Fruit fly (Drosophila melanogaster) whole organism, embryonic: ENCODE results near the gene Sfxn2.

Source experiments
- CG11085 ChIP-seq: fragments of 200-800 bp; sonication (Bioruptor generic); IDR thresholded peaks from 2 replicates; pipeline ENCODE4 v1.3.6; 2022; ENCODE audit warnings: missing biosample characterization, missing genetic modification characterization
- CG11560 ChIP-seq: fragments of 200-800 bp; sonication (Bioruptor generic); IDR thresholded peaks from 3 replicates; pipeline ENCODE4 v1.3.6; 2022; ENCODE audit warnings: missing biosample characterization, missing genetic modification characterization
- CG11695 ChIP-seq: fragments of 200-800 bp; sonication (Bioruptor generic); IDR thresholded peaks from 3 replicates; pipeline ENCODE4 v1.3.6; 2022; ENCODE audit warnings: missing biosample characterization, missing genetic modification characterization
- CG13123 ChIP-seq: fragments of 200-800 bp; sonication (Bioruptor generic); optimal IDR thresholded peaks from 2 replicates; lab custom pipeline; 2016; ENCODE audit warnings: missing biosample characterization, missing genetic modification characterization
- CG1529 ChIP-seq: fragments of 200-800 bp; sonication (Bioruptor generic); optimal IDR thresholded peaks from 3 replicates; lab custom pipeline; 2018; ENCODE audit warnings: missing biosample characterization, missing genetic modification characterization
- CG2199 ChIP-seq: fragments of 200-800 bp; sonication (Bioruptor generic); IDR thresholded peaks from 3 replicates; pipeline ENCODE4 v1.3.6; 2022; ENCODE audit warnings: missing biosample characterization, missing genetic modification characterization
- CG32772 ChIP-seq: fragments of 200-800 bp; sonication (Bioruptor generic); IDR thresholded peaks from 2 replicates; pipeline ENCODE4 v1.3.6; 2022; ENCODE audit warnings: missing biosample characterization, missing genetic modification characterization
- CG34376 ChIP-seq: fragments of 200-800 bp; sonication (Bioruptor generic); optimal IDR thresholded peaks from 2 replicates; lab custom pipeline; 2018; ENCODE audit warnings: missing biosample characterization, mild to moderate bottlenecking, missing genetic modification characterization
- CG3726 ChIP-seq: fragments of 200-800 bp; sonication (Bioruptor generic); IDR thresholded peaks from 3 replicates; pipeline ENCODE4, ENCODE4 v1.3.6; 2022; ENCODE audit warnings: missing biosample characterization, missing genetic modification characterization
- CG3847 ChIP-seq: fragments of 200-800 bp; sonication (Bioruptor generic); IDR thresholded peaks from 2 replicates; pipeline ENCODE4 v1.3.6; 2022; ENCODE audit warnings: missing biosample characterization, missing genetic modification characterization
- CG4360 ChIP-seq: fragments of 200-800 bp; sonication (Bioruptor generic); IDR thresholded peaks from 2 replicates; pipeline ENCODE4 v1.3.6; 2022; ENCODE audit warnings: missing biosample characterization, missing genetic modification characterization
- CG5180 ChIP-seq: fragments of 200-800 bp; sonication (Bioruptor generic); optimal IDR thresholded peaks from 3 replicates; lab custom pipeline; 2017; ENCODE audit warnings: missing biosample characterization, missing genetic modification characterization, mild to moderate bottlenecking, moderate library complexity, missing genetic modification reagents
- CG6272 ChIP-seq: fragments of 200-800 bp; sonication (Bioruptor generic); IDR thresholded peaks from 2 replicates; pipeline ENCODE4 v1.3.6; 2022; ENCODE audit warnings: missing biosample characterization, missing genetic modification characterization
- CG6765 ChIP-seq: fragments of 200-800 bp; sonication (Bioruptor generic); optimal IDR thresholded peaks from 3 replicates; lab custom pipeline; 2017; ENCODE audit warnings: missing biosample characterization, mild to moderate bottlenecking, missing genetic modification characterization
- CG6791 ChIP-seq: fragments of 200-800 bp; sonication (Bioruptor generic); IDR thresholded peaks from 3 replicates; pipeline ENCODE4 v1.3.6; 2022; ENCODE audit warnings: missing biosample characterization, missing genetic modification characterization; ENCODE audit not compliant: partially characterized antibody
- CG7963 ChIP-seq: fragments of 200-800 bp; sonication (Bioruptor generic); IDR thresholded peaks from 3 replicates; pipeline ENCODE4 v1.3.6; 2022; ENCODE audit warnings: missing biosample characterization, missing genetic modification characterization; ENCODE audit not compliant: partially characterized antibody
- CG9876 ChIP-seq: fragments of 200-800 bp; sonication (Bioruptor generic); optimal IDR thresholded peaks from 2 replicates; lab custom pipeline; 2016; ENCODE audit warnings: missing biosample characterization, missing genetic modification characterization
- CG9932 ChIP-seq: fragments of 200-800 bp; sonication (Bioruptor generic); IDR thresholded peaks from 2 replicates; pipeline ENCODE4 v1.3.6; 2022; ENCODE audit warnings: missing biosample characterization, missing genetic modification characterization
- Chrac-16 ChIP-seq: fragments of 200-800 bp; sonication (Bioruptor generic); optimal IDR thresholded peaks from 3 replicates; lab custom pipeline; 2016; ENCODE audit warnings: missing biosample characterization, missing genetic modification characterization
- Doc2 ChIP-seq: fragments of 200-800 bp; sonication (Bioruptor generic); IDR thresholded peaks from 2 replicates; pipeline ENCODE4 v1.3.6; 2022; ENCODE audit warnings: missing biosample characterization, missing genetic modification characterization
- Dref ChIP-seq: fragments of 200-800 bp; sonication (Bioruptor generic); IDR thresholded peaks from 2 replicates; pipeline ENCODE4 v1.3.6; 2022; ENCODE audit warnings: missing biosample characterization, missing genetic modification characterization
- ERR ChIP-seq: fragments of 200-800 bp; sonication (Bioruptor generic); optimal IDR thresholded peaks from 2 replicates; lab custom pipeline; 2016; ENCODE audit warnings: missing biosample characterization, missing genetic modification characterization
- Eip74EF ChIP-seq, 2 experiments: fragments of 200-800 bp in 1 of 2; fragments of >200 bp in 1 of 2; sonication (Bioruptor generic) in 1 of 2; optimal IDR thresholded peaks; 2 replicates each; lab custom pipeline; 2017 to 2019; ENCODE audit warnings: missing biosample characterization in 2 of 2, missing genetic modification characterization in 2 of 2, mild to moderate bottlenecking in 1 of 2, moderate library complexity in 1 of 2
- Hr78 ChIP-seq, 2 experiments: fragments of 200-800 bp in 1 of 2; fragments of >200 bp in 1 of 2; sonication (Bioruptor generic) in 1 of 2; optimal IDR thresholded peaks; 2 replicates each; lab custom pipeline; 2017 to 2019; ENCODE audit warnings: missing biosample characterization in 2 of 2, missing genetic modification characterization in 2 of 2, mild to moderate bottlenecking in 1 of 2, moderate library complexity in 1 of 2
- Kr ChIP-seq: fragments of 200-800 bp; sonication (Bioruptor generic); optimal IDR thresholded peaks from 2 replicates; lab custom pipeline; 2017; ENCODE audit warnings: missing biosample characterization, mild to moderate bottlenecking, missing genetic modification characterization
- Mad ChIP-seq: fragments of 200-800 bp; sonication (Bioruptor generic); optimal IDR thresholded peaks from 2 replicates; lab custom pipeline; 2016; ENCODE audit warnings: missing biosample characterization, missing genetic modification characterization
- Max ChIP-seq: fragments of 200-800 bp; sonication (Bioruptor generic); optimal IDR thresholded peaks from 2 replicates; lab custom pipeline; 2016; ENCODE audit warnings: missing biosample characterization, mild to moderate bottlenecking, missing genetic modification characterization
- Mrtf ChIP-seq: fragments of 200-800 bp; sonication (Bioruptor generic); IDR thresholded peaks from 3 replicates; pipeline ENCODE4 v1.3.6; 2022; ENCODE audit warnings: missing biosample characterization, missing genetic modification characterization
- Optix ChIP-seq: fragments of 200-800 bp; sonication (Bioruptor generic); IDR thresholded peaks from 3 replicates; pipeline ENCODE4 v1.3.6; 2022; ENCODE audit warnings: missing biosample characterization, missing genetic modification characterization
- Poxn ChIP-seq: fragments of 200-800 bp; sonication (Bioruptor generic); IDR thresholded peaks from 2 replicates; pipeline ENCODE4 v1.3.6; 2022; ENCODE audit warnings: missing biosample characterization, missing genetic modification characterization
- Ptx1 ChIP-seq: fragments of 200-800 bp; sonication (Bioruptor generic); IDR thresholded peaks from 2 replicates; pipeline ENCODE4 v1.3.6; 2022; ENCODE audit warnings: missing biosample characterization, missing genetic modification characterization
- Sry-δ ChIP-seq: fragments of 200-800 bp; sonication (Bioruptor generic); optimal IDR thresholded peaks from 2 replicates; lab custom pipeline; 2016; ENCODE audit warnings: missing biosample characterization, missing genetic modification characterization
- ato ChIP-seq: fragments of 200-800 bp; sonication (Bioruptor generic); IDR thresholded peaks from 2 replicates; pipeline ENCODE4 v1.3.6; 2022; ENCODE audit warnings: missing biosample characterization, missing genetic modification characterization; ENCODE audit not compliant: partially characterized antibody
- bbx ChIP-seq: fragments of 200-800 bp; sonication (Bioruptor generic); IDR thresholded peaks from 2 replicates; pipeline ENCODE4 v1.3.6; 2022; ENCODE audit warnings: missing biosample characterization, missing genetic modification characterization; ENCODE audit not compliant: partially characterized antibody
- chn ChIP-seq: fragments of 200-800 bp; sonication (Bioruptor generic); optimal IDR thresholded peaks from 2 replicates; lab custom pipeline; 2016; ENCODE audit warnings: missing biosample characterization, missing genetic modification characterization
- dan ChIP-seq: fragments of 200-800 bp; sonication (Bioruptor generic); IDR thresholded peaks from 2 replicates; pipeline ENCODE4 v1.3.6; 2022; ENCODE audit warnings: missing biosample characterization, missing genetic modification characterization
- ewg ChIP-seq: fragments of 200-800 bp; sonication (Bioruptor generic); optimal IDR thresholded peaks from 3 replicates; lab custom pipeline; 2017; ENCODE audit warnings: mild to moderate bottlenecking, missing biosample characterization, missing genetic modification reagents, missing genetic modification characterization
- fd102C ChIP-seq: fragments of 200-800 bp; sonication (Bioruptor generic); optimal IDR thresholded peaks from 2 replicates; lab custom pipeline; 2018; ENCODE audit warnings: missing biosample characterization, mild to moderate bottlenecking, missing genetic modification characterization, moderate library complexity
- fu2 ChIP-seq: fragments of 200-800 bp; sonication (Bioruptor generic); optimal IDR thresholded peaks from 2 replicates; lab custom pipeline; 2016; ENCODE audit warnings: missing biosample characterization, missing genetic modification characterization
- insv ChIP-seq, 2 experiments: fragments of 200-800 bp; sonication (Bioruptor generic); optimal IDR thresholded peaks; 3 replicates each; lab custom pipeline; 2016 to 2018; ENCODE audit warnings: missing biosample characterization in 2 of 2, missing genetic modification characterization in 2 of 2
- lmd ChIP-seq: fragments of 200-800 bp; sonication (Bioruptor generic); IDR thresholded peaks from 2 replicates; pipeline ENCODE4 v1.3.6; 2022; ENCODE audit warnings: missing biosample characterization, missing genetic modification characterization
- onecut ChIP-seq: fragments of 200-800 bp; sonication (Bioruptor generic); IDR thresholded peaks from 2 replicates; pipeline ENCODE4 v1.3.6; 2022; ENCODE audit warnings: missing biosample characterization, missing genetic modification characterization
- pb ChIP-seq: fragments of 200-800 bp; sonication (Bioruptor generic); optimal IDR thresholded peaks from 3 replicates; lab custom pipeline; 2016; ENCODE audit warnings: missing biosample characterization, missing genetic modification characterization
- pzg ChIP-seq: fragments of 200-800 bp; sonication (Bioruptor generic); optimal IDR thresholded peaks from 3 replicates; lab custom pipeline; 2018; ENCODE audit warnings: missing biosample characterization, mild to moderate bottlenecking, missing genetic modification characterization, moderate library complexity
- row ChIP-seq: fragments of 200-800 bp; sonication (Bioruptor generic); IDR thresholded peaks from 3 replicates; pipeline ENCODE4 v1.3.6; 2022; ENCODE audit warnings: missing biosample characterization, missing genetic modification characterization
- schlank ChIP-seq: fragments of 200-800 bp; sonication (Bioruptor generic); optimal IDR thresholded peaks from 2 replicates; lab custom pipeline; 2018; ENCODE audit warnings: missing biosample characterization, mild to moderate bottlenecking, missing genetic modification characterization
- slbo ChIP-seq: fragments of 200-800 bp; sonication (Bioruptor generic); IDR thresholded peaks from 2 replicates; pipeline ENCODE4 v1.3.6; 2022; ENCODE audit warnings: missing biosample characterization, missing genetic modification characterization
- sob ChIP-seq: fragments of 200-800 bp; sonication (Bioruptor generic); IDR thresholded peaks from 2 replicates; pipeline ENCODE4 v1.3.6; 2022; ENCODE audit warnings: missing biosample characterization, missing genetic modification characterization
- stc ChIP-seq: fragments of 200-800 bp; sonication (Bioruptor generic); IDR thresholded peaks from 2 replicates; pipeline ENCODE4 v1.3.6; 2022; ENCODE audit warnings: missing biosample characterization, missing genetic modification characterization
- sug ChIP-seq: fragments of 200-800 bp; optimal IDR thresholded peaks from 2 replicates; lab custom pipeline; 2019; ENCODE audit warnings: missing biosample characterization, mild to moderate bottlenecking, missing genetic modification characterization, moderate library complexity
- wdn ChIP-seq: fragments of 200-800 bp; sonication (Bioruptor generic); IDR thresholded peaks from 2 replicates; pipeline ENCODE4 v1.3.6; 2022; ENCODE audit warnings: missing biosample characterization, missing genetic modification characterization
- z ChIP-seq: fragments of 200-800 bp; sonication (Bioruptor generic); IDR thresholded peaks from 3 replicates; pipeline ENCODE4 v1.3.6; 2022; ENCODE audit warnings: missing biosample characterization, missing genetic modification characterization

Gene Sfxn2

dm6 chr3L:19056857-19057324, 6.1 kb upstream of the Sfxn2 start (continued):
- no peak for TF ChIP-seq Dref (GFP tag; lab: Robert Waterston, UW)
- TF ChIP-seq z, result no peak
- no peak for TF ChIP-seq CG32772 (GFP tag; lab: Robert Waterston, UW)
- no peak for TF ChIP-seq schlank (tag; lab: Kevin White, UChicago)
- TF ChIP-seq CG9932 (GFP tag; lab: Robert Waterston, UW), result no peak
- TF ChIP-seq pzg, result no peak
- no peak for TF ChIP-seq slbo
- no peak for TF ChIP-seq chn (GFP tag; lab: Kevin White, UChicago)
- no peak for TF ChIP-seq CG6272 (GFP tag; lab: Robert Waterston, UW)
- TF ChIP-seq CG13123 (GFP tag; lab: Kevin White, UChicago), result no peak
- no peak for TF ChIP-seq stc
- no peak for TF ChIP-seq CG4360 (GFP tag; lab: Robert Waterston, UW)
- TF ChIP-seq CG3726 (GFP tag; lab: Robert Waterston, UW), result no peak
- TF ChIP-seq Kr (GFP tag; lab: Kevin White, UChicago), result no peak
- no peak for TF ChIP-seq Mrtf
- no peak for TF ChIP-seq ERR (GFP tag; lab: Kevin White, UChicago)
- no peak for TF ChIP-seq CG6765 (GFP tag; lab: Kevin White, UChicago)
- no peak for TF ChIP-seq Poxn (GFP tag; lab: Robert Waterston, UW)
- TF ChIP-seq Eip74EF (GFP tag; optimal IDR thresholded peaks at IDR 0.05; lab: Kevin White, UChicago), result peak in 1 of 2 experiments; percentile 48
- no peak for TF ChIP-seq Optix (GFP tag; lab: Robert Waterston, UW)
- TF ChIP-seq Mad (GFP tag; lab: Kevin White, UChicago), result no peak
- 0 out of 3 replicates have a peak, but pooled peaks have one; percentile 28 for TF ChIP-seq CG2199 (GFP tag; lab: Robert Waterston, UW)
- no peak for TF ChIP-seq dan (GFP tag; lab: Robert Waterston, UW)
- no peak for TF ChIP-seq pb (GFP tag; lab: Kevin White, UChicago)
- TF ChIP-seq wdn (GFP tag; lab: Robert Waterston, UW), result no peak
- peak; percentile 51; the same call in 1 of the 2 replicates for TF ChIP-seq Ptx1
- TF ChIP-seq CG11085 (GFP tag; lab: Robert Waterston, UW), result no peak
- peak; percentile 58; the same call in 2 of the 3 replicates for TF ChIP-seq row (GFP tag; lab: Robert Waterston, UW)
- TF ChIP-seq lmd (GFP tag; lab: Robert Waterston, UW), result no peak
- TF ChIP-seq fu2 (GFP tag; lab: Kevin White, UChicago), result no peak
- TF ChIP-seq ato, result no peak
- TF ChIP-seq Chrac-16 (GFP tag; lab: Kevin White, UChicago), result no peak
- TF ChIP-seq onecut (GFP tag; lab: Robert Waterston, UW), result no peak
- no peak for TF ChIP-seq CG11695 (GFP tag; lab: Robert Waterston, UW)
- TF ChIP-seq CG3847 (GFP tag; lab: Robert Waterston, UW), result no peak
- TF ChIP-seq Hr78 (GFP tag; optimal IDR thresholded peaks at IDR 0.05; lab: Kevin White, UChicago), result peak in 1 of 2 experiments; percentile 36
- TF ChIP-seq insv (GFP tag; optimal IDR thresholded peaks at IDR 0.05; lab: Kevin White, UChicago), result no peak
- no peak for TF ChIP-seq CG34376 (GFP tag; lab: Kevin White, UChicago)
- TF ChIP-seq CG5180 (GFP tag; lab: Kevin White, UChicago), result no peak
- TF ChIP-seq CG9876, result no peak
- no peak for TF ChIP-seq CG11560 (tag; lab: Robert Waterston, UW)
- TF ChIP-seq sug (tag; lab: Kevin White, UChicago), result no peak
- no peak for TF ChIP-seq CG7963
- TF ChIP-seq fd102C (GFP tag; lab: Kevin White, UChicago), result no peak
- no peak for TF ChIP-seq Sry-δ (GFP tag; lab: Kevin White, UChicago)
- no peak for TF ChIP-seq Max
- TF ChIP-seq Doc2 (GFP tag; lab: Robert Waterston, UW), result no peak
- TF ChIP-seq CG6791 (GFP tag; lab: Robert Waterston, UW), result no peak
- peak; percentile 13 for TF ChIP-seq ewg (GFP tag; lab: Kevin White, UChicago)
- TF ChIP-seq bbx (GFP tag; lab: Robert Waterston, UW), result no peak
- TF ChIP-seq CG1529 (GFP tag; lab: Kevin White, UChicago), result peak; percentile 43
- TF ChIP-seq sob (GFP tag; lab: Robert Waterston, UW), result no peak
